Worm (Caenorhabditis elegans): ENCODE measurements around the gene R08E3.1.

R08E3.1 gene

ce11 chrX:4875296-4875695 is 52.8 kb downstream of the R08E3.1 start:
- TF ChIP-seq lim-6 (tag; optimal IDR thresholded peaks at IDR 0.05), result no peak
- no peak for TF ChIP-seq Y22D7AL.16 (tag; optimal IDR thresholded peaks at IDR 0.05)
- TF ChIP-seq K02D7.2 (tag; optimal IDR thresholded peaks at IDR 0.05), result no peak
- no peak for TF ChIP-seq ztf-16 (tag; optimal IDR thresholded peaks at IDR 0.05)
- no peak for TF ChIP-seq fkh-10 (GFP tag; optimal IDR thresholded peaks at IDR 0.05)
- no peak for TF ChIP-seq ets-4 (tag; optimal IDR thresholded peaks at IDR 0.05)
- no peak for TF ChIP-seq ceh-22 (tag; optimal IDR thresholded peaks at IDR 0.05)
- TF ChIP-seq pros-1 (tag; optimal IDR thresholded peaks at IDR 0.05), result no peak
- TF ChIP-seq rnt-1 (tag; optimal IDR thresholded peaks at IDR 0.05), result no peak
- no peak for TF ChIP-seq sdc-2 (tag; optimal IDR thresholded peaks at IDR 0.05)

ce11 chrX:4876904-4877303 is 54.5 kb downstream of the R08E3.1 start, which contains the start of gene tsp-14:
tsp-14 (minus strand) TSS chrX:4876965.
- TF ChIP-seq elt-2 (tag; optimal IDR thresholded peaks at IDR 0.05) (no peak), ceh-30 (tag; optimal IDR thresholded peaks at IDR 0.05) (no peak), K02D7.2 (tag; optimal IDR thresholded peaks at IDR 0.05) (no peak), K09A11.1 (tag; optimal IDR thresholded peaks at IDR 0.05; ENCODE audit: insufficient read depth) (no peak), pha-4 (tag; optimal IDR thresholded peaks at IDR 0.05) (no peak), unc-3 (GFP tag; conservative IDR thresholded peaks at IDR 0.05) (no peak), unc-3 (tag; optimal IDR thresholded peaks at IDR 0.05) (no peak), ceh-19 (GFP tag; optimal IDR thresholded peaks at IDR 0.05) (no peak), fkh-10 (GFP tag; optimal IDR thresholded peaks at IDR 0.05) (no peak), unc-86 (tag; optimal IDR thresholded peaks at IDR 0.05) (no peak), tbx-2 (tag; optimal IDR thresholded peaks at IDR 0.05) (no peak), ceh-9 (tag; optimal IDR thresholded peaks at IDR 0.05) (no peak)

- TF ChIP-seq ceh-2 (tag; optimal IDR thresholded peaks at IDR 0.05), result no peak
- no peak for TF ChIP-seq madf-2 (tag; optimal IDR thresholded peaks at IDR 0.05)
- no peak for TF ChIP-seq Y22D7AL.16 (tag; optimal IDR thresholded peaks at IDR 0.05)
- TF ChIP-seq pha-2 (tag; optimal IDR thresholded peaks at IDR 0.05), result no peak
- TF ChIP-seq unc-55 (GFP tag; optimal IDR thresholded peaks at IDR 0.05), result no peak
- TF ChIP-seq elt-2 (tag; optimal IDR thresholded peaks at IDR 0.05), result no peak
Measured at ce11 chrX:4879998-4880397, 57.6 kb downstream of the R08E3.1 start.

ce11 chrX:4881310-4881709 is 58.9 kb downstream of the R08E3.1 start:
- no peak for TF ChIP-seq K09A11.1 (tag; optimal IDR thresholded peaks at IDR 0.05; ENCODE audit: insufficient read depth)
- no peak for TF ChIP-seq ztf-16 (tag; optimal IDR thresholded peaks at IDR 0.05)
- TF ChIP-seq mec-3 (tag; optimal IDR thresholded peaks at IDR 0.05; ENCODE audit: borderline replicate concordance), result no peak
- no peak for TF ChIP-seq ahr-1 (tag; optimal IDR thresholded peaks at IDR 0.05)
- TF ChIP-seq gmeb-2 (tag; optimal IDR thresholded peaks at IDR 0.05), result no peak
- peak; percentile 12 for TF ChIP-seq ref-2 (tag; optimal IDR thresholded peaks at IDR 0.05)
- no peak for TF ChIP-seq ceh-14 (tag; optimal IDR thresholded peaks at IDR 0.05)
- TF ChIP-seq ceh-31 (tag; optimal IDR thresholded peaks at IDR 0.05), result peak; percentile 21
- TF ChIP-seq ceh-19 (GFP tag; optimal IDR thresholded peaks at IDR 0.05), result no peak
- peak; percentile 7 for TF ChIP-seq unc-42 (tag; optimal IDR thresholded peaks at IDR 0.05)
- no peak for TF ChIP-seq pag-3 (tag; optimal IDR thresholded peaks at IDR 0.05; ENCODE audit: borderline replicate concordance)
- no peak for TF ChIP-seq ceh-2 (tag; optimal IDR thresholded peaks at IDR 0.05)
- no peak for TF ChIP-seq ceh-30 (tag; optimal IDR thresholded peaks at IDR 0.05)
- no peak for TF ChIP-seq npax-4 (tag; optimal IDR thresholded peaks at IDR 0.05)
- no peak for TF ChIP-seq ceh-48 (tag; optimal IDR thresholded peaks at IDR 0.05)
- no peak for TF ChIP-seq elt-4 (tag; optimal IDR thresholded peaks at IDR 0.05)
